Worm (Caenorhabditis elegans) whole organism, midembryonic: ENCODE data around the gene lips-10.
A peak's percentile ranks its signal among the peaks of the same experiment; 100 is the strongest.
"Not testable (repeated sequence)": the region's sequence is repeated elsewhere in the genome, so short reads cannot be mapped to it uniquely, and the experiment has no call there.

Experiments used
- T22C8.4 ChIP-seq: fragments of 200-800 bp; sonication (Bioruptor generic); IDR thresholded peaks from 2 replicates; pipeline ENCODE4 v1.3.6; 2022; ENCODE audit warnings: missing genetic modification characterization, missing compliant biosample characterization
- cog-1 ChIP-seq: sonication (generic microtip); optimal IDR thresholded peaks from 2 replicates; lab custom pipeline; 2016; ENCODE audit warnings: missing genetic modification characterization, missing compliant biosample characterization
- flt-1 ChIP-seq: fragments of 200-800 bp; sonication (Bioruptor generic); IDR thresholded peaks from 2 replicates; pipeline ENCODE4 v1.3.6; 2022; ENCODE audit warnings: missing genetic modification characterization, missing compliant biosample characterization
- klf-2 ChIP-seq: fragments of 200-800 bp; sonication (Bioruptor generic); conservative IDR thresholded peaks from 2 replicates; pipeline ENCODE4 v1.3.6; 2022; ENCODE audit warnings: missing genetic modification reagents, missing genetic modification characterization, missing compliant biosample characterization
- med-1 ChIP-seq: sonication (generic microtip); optimal IDR thresholded peaks from 2 replicates; lab custom pipeline; 2017; ENCODE audit warnings: missing genetic modification characterization, mild to moderate bottlenecking, missing compliant biosample characterization, antibody characterized with exemption, missing genetic modification reagents; ENCODE audit not compliant: insufficient read depth
- ref-1 ChIP-seq: fragments of 200-800 bp; sonication (Bioruptor generic); conservative IDR thresholded peaks from 2 replicates; pipeline ENCODE4 v1.3.6; 2022; ENCODE audit warnings: missing genetic modification reagents, missing genetic modification characterization, missing compliant biosample characterization
- tab-1 ChIP-seq: fragments of 200-800 bp; sonication (Bioruptor generic); IDR thresholded peaks from 2 replicates; pipeline ENCODE4 v1.3.6; 2022; ENCODE audit warnings: missing genetic modification characterization, missing compliant biosample characterization
- ztf-23 ChIP-seq: fragments of 200-800 bp; sonication (Bioruptor generic); IDR thresholded peaks from 2 replicates; pipeline ENCODE4 v1.3.6; 2022; ENCODE audit warnings: missing genetic modification reagents, missing genetic modification characterization, missing compliant biosample characterization
- ztf-29 ChIP-seq: fragments of 200-800 bp; sonication (Bioruptor generic); IDR thresholded peaks from 2 replicates; pipeline ENCODE4 v1.3.6; 2022; ENCODE audit warnings: missing genetic modification reagents, missing genetic modification characterization, missing compliant biosample characterization

The lips-10 gene

DNA sequence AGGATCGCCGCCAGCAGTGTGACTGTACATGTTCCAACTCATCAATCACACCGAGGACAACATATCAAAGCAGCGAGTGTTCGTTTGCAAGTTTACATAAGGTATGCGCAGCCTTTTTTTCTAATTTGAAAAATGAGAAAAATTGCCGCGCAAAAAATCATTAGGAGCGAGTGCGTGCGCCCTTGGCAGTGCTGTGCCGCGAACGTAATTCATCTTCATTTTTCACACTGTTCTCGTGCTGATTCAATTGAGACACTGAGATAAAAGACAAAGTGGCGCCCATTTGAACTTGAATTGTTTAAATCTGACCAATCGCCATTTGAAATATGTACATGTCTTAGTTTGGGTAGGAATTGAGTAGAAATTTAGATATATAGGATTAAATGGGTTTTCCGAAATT lies 29.4 kb upstream of the lips-10 start:
- TF ChIP-seq ztf-23 (GFP tag; lab: Robert Waterston, UW) (no peak), T22C8.4 (no peak), med-1 (GFP tag; lab: Kevin White, UChicago) (no peak), cog-1 (tag; lab: Kevin White, UChicago) (no peak), flt-1 (GFP tag; lab: Robert Waterston, UW) (no peak), klf-2 (no peak), tab-1 (no peak), ref-1 (no peak), ztf-29 (GFP tag; lab: Robert Waterston, UW) (no peak)

DNA sequence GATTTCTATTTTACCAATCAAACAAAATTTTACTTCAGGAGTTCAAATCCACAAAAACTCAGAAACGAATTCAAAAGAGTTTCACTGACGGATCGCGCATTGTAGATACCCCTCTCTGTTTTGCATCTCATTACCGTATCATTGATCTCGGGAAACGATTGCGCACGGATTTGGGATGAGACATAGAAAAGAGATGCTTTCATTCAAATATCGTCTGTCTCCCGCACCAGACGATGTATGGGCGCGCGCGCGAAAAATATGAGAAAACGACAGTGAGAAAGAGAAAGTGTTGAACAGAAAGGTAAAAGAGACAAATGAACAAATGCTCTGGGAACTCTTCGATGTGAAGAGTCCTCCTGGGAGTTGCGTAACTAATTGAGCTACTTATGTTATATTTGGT lies 28.0 kb upstream of the lips-10 start:
- TF ChIP-seq flt-1 (GFP tag; lab: Robert Waterston, UW) (no peak), ztf-23 (GFP tag; lab: Robert Waterston, UW) (no peak), ref-1 (no peak), med-1 (GFP tag; lab: Kevin White, UChicago) (no peak), tab-1 (no peak), cog-1 (tag; lab: Kevin White, UChicago) (no peak), T22C8.4 (no peak), ztf-29 (GFP tag; lab: Robert Waterston, UW) (no peak), klf-2 (no peak)

ce11 chrII:8412061-8412721 lies 26.8 kb upstream of the lips-10 start, which contains the start of gene efl-3:
TSS of gene efl-3 (plus strand) at chrII:8412671.
- TF ChIP-seq flt-1 (GFP tag; lab: Robert Waterston, UW) (no peak), ztf-29 (GFP tag; lab: Robert Waterston, UW) (no peak), klf-2 (no peak)

ce11 chrII:8412935-8413334 lies 26.0 kb upstream of the lips-10 start:
- no peak for TF ChIP-seq ztf-23 (GFP tag; lab: Robert Waterston, UW)
- no peak for TF ChIP-seq T22C8.4
- TF ChIP-seq ztf-29 (GFP tag; lab: Robert Waterston, UW), result no peak
- no peak for TF ChIP-seq ref-1
- TF ChIP-seq tab-1, result no peak
- TF ChIP-seq med-1 (GFP tag; lab: Kevin White, UChicago), result no peak
- TF ChIP-seq flt-1 (GFP tag; lab: Robert Waterston, UW), result no peak
- TF ChIP-seq cog-1 (tag; lab: Kevin White, UChicago), result no peak
- TF ChIP-seq klf-2, result no peak

ce11 chrII:8415035-8415434 lies 23.9 kb upstream of the lips-10 start:
- no peak for TF ChIP-seq tab-1
- no peak for TF ChIP-seq ztf-23 (GFP tag; lab: Robert Waterston, UW)
- TF ChIP-seq med-1 (GFP tag; lab: Kevin White, UChicago), result no peak
- no peak for TF ChIP-seq flt-1 (GFP tag; lab: Robert Waterston, UW)
- TF ChIP-seq ref-1, result no peak
- no peak for TF ChIP-seq klf-2
- no peak for TF ChIP-seq cog-1 (tag; lab: Kevin White, UChicago)
- TF ChIP-seq T22C8.4, result no peak
- TF ChIP-seq ztf-29 (GFP tag; lab: Robert Waterston, UW), result no peak

ce11 chrII:8415462-8416037 lies 23.4 kb upstream of the lips-10 start:
- TF ChIP-seq flt-1 (GFP tag; lab: Robert Waterston, UW) (0 out of 2 replicates have a peak, but pooled peaks have one; percentile 49), T22C8.4 (no peak), ztf-29 (GFP tag; lab: Robert Waterston, UW) (peak; percentile 54; the same call in 1 of the 2 replicates), ztf-23 (GFP tag; lab: Robert Waterston, UW) (no peak)

- TF ChIP-seq flt-1 (GFP tag; lab: Robert Waterston, UW) (no peak), cog-1 (tag; lab: Kevin White, UChicago) (no peak), med-1 (GFP tag; lab: Kevin White, UChicago) (no peak), klf-2 (no peak), ref-1 (no peak), T22C8.4 (no peak), ztf-29 (GFP tag; lab: Robert Waterston, UW) (no peak), tab-1 (no peak)
These were observed 21.8 kb upstream of the lips-10 start, which contains the start of gene fdgt-2 for ce11 chrII:8417059-8417668. TSS of gene fdgt-2 (plus strand) at chrII:8417618.

DNA sequence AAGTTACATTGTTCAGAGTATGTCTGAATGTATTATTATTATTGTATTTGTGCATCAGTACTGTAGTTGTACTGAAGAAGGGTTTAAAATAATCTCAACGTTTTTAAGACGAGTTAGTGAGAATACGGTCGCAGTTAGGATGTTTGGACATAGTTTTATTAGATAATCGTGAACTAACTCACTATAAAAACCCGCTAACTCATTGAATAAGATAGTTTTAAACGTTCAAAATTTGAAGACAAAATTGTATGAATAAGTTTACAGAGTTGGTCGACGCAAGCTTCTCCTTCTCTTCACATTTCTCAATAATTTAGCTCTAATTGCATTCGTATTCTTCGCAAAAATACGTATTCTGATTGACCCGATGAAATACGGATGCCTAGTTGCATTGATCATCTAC lies 20.0 kb upstream of the lips-10 start:
- TF ChIP-seq ref-1, result no peak
- TF ChIP-seq ztf-23 (GFP tag; lab: Robert Waterston, UW), result no peak
- TF ChIP-seq ztf-29 (GFP tag; lab: Robert Waterston, UW), result no peak
- no peak for TF ChIP-seq tab-1
- TF ChIP-seq flt-1 (GFP tag; lab: Robert Waterston, UW), result no peak

- TF ChIP-seq tab-1; cog-1 (tag; lab: Kevin White, UChicago); med-1 (GFP tag; lab: Kevin White, UChicago): not testable (repeated sequence)
These were observed 19.2 kb upstream of the lips-10 start, which contains the start of gene F14E5.8 for ce11 chrII:8419798-8420197. TSS of gene F14E5.8 (plus strand) at chrII:8420098.

- TF ChIP-seq tab-1, result no peak
- TF ChIP-seq ztf-29 (GFP tag; lab: Robert Waterston, UW), result no peak
- TF ChIP-seq klf-2, result no peak
- TF ChIP-seq cog-1 (tag; lab: Kevin White, UChicago), result no peak
- no peak for TF ChIP-seq ref-1
- TF ChIP-seq med-1 (GFP tag; lab: Kevin White, UChicago), result no peak
- no peak for TF ChIP-seq T22C8.4
- TF ChIP-seq flt-1 (GFP tag; lab: Robert Waterston, UW), result no peak
- no peak for TF ChIP-seq ztf-23 (GFP tag; lab: Robert Waterston, UW)
These were observed 18.1 kb upstream of the lips-10 start for ce11 chrII:8420775-8421388.
